Worm (Caenorhabditis elegans): ENCODE measurements around the gene ZK816.3.
A peak's percentile ranks its signal among the peaks of the same experiment; 100 is the strongest.

ZK816.3 gene

ce11 chrX:3304068-3304467 is 44.1 kb upstream of the ZK816.3 start, which contains the start of gene F11D5.7:
Gene F11D5.7 (plus strand): TSS chrX:3304368.
- TF ChIP-seq nhr-12 (tag; optimal IDR thresholded peaks at IDR 0.05) (no peak), snpc-4 (tag; optimal IDR thresholded peaks at IDR 0.05) (no peak)

DNA sequence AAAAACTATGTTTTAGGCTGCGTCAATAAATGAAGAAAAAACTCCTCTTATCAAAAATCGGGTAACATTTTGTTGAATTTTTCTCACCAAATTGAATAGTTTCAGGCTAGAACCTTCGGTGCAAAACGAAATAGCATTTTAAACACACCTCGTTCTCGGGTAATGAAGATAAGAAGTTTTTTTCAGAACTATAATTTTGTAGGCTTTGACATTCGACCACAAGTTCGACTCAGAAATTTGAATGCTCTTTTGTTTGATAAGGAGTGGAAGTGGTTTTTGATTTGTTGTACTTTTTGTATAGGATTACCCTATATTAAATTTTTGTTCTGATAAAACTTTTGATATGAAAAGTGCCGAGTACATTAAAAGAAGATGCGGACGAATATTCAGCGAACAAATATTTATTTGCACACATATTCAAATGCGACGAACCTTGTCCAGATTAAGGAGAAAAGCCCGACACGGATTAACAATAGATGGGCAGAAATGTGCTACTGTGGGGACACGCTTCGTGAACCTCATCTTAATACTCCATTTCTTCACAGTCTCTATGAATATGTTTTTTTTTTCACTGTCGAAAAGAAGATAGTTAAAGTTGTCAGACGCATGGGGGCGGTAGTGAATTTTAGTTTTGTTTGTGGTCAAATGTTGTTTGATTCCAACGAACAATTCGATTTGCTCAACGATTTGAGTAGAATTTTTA is 41.4 kb upstream of the ZK816.3 start:
- TF ChIP-seq sptf-1 (tag; optimal IDR thresholded peaks at IDR 0.05) (no peak), pha-4 (tag; optimal IDR thresholded peaks at IDR 0.05) (peak; percentile 53)

ce11 chrX:3310702-3311101 is 37.5 kb upstream of the ZK816.3 start:
- TF ChIP-seq ham-2 (GFP tag; optimal IDR thresholded peaks at IDR 0.05) (no peak), sptf-1 (tag; optimal IDR thresholded peaks at IDR 0.05) (peak; percentile 44), tbx-8 (GFP tag; optimal IDR thresholded peaks at IDR 0.05) (no peak), snpc-4 (tag; optimal IDR thresholded peaks at IDR 0.05) (no peak), nhr-2 (tag; optimal IDR thresholded peaks at IDR 0.05) (peak; percentile 90), ceh-39 (tag; optimal IDR thresholded peaks at IDR 0.05) (no peak), ceh-43 (GFP tag; optimal IDR thresholded peaks at IDR 0.05) (peak; percentile 63), lin-13 (tag; optimal IDR thresholded peaks at IDR 0.05) (no peak), mls-2 (tag; optimal IDR thresholded peaks at IDR 0.05) (peak; percentile 35), unc-62 (GFP tag; optimal IDR thresholded peaks at IDR 0.05) (no peak), ztf-11 (tag; optimal IDR thresholded peaks at IDR 0.05) (no peak), ces-1 (GFP tag; optimal IDR thresholded peaks at IDR 0.05) (no peak), hlh-1 (tag; optimal IDR thresholded peaks at IDR 0.05) (no peak), unc-39 (tag; optimal IDR thresholded peaks at IDR 0.05) (no peak), drap-1 (GFP tag; optimal IDR thresholded peaks at IDR 0.05) (no peak), mab-5 (tag; optimal IDR thresholded peaks at IDR 0.05) (no peak)

DNA sequence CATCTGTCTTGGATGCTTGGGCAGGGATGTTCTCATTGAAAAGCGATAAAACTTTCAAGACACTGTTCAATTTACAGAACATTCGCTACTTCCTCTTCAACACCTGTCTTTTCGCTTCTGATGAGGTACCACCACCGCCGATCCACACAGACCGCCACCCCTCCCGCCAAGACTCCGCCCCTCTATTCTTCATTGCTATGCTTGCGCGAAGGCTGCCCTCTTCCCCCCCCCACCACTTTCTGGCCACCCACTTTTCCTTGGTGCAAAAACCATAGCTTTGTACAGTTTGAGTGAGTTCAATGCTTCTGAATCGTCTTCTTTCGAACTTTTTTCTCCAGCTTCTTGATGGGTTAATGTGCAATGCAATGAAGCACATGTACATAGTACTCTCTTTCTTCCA is 34.3 kb upstream of the ZK816.3 start:
- TF ChIP-seq ztf-11 (tag; optimal IDR thresholded peaks at IDR 0.05) (no peak), mls-2 (tag; optimal IDR thresholded peaks at IDR 0.05) (peak; percentile 36), ham-2 (GFP tag; optimal IDR thresholded peaks at IDR 0.05) (peak; percentile 57), nhr-76 (tag; optimal IDR thresholded peaks at IDR 0.05) (no peak), sptf-1 (tag; optimal IDR thresholded peaks at IDR 0.05) (peak; percentile 27), ceh-39 (tag; optimal IDR thresholded peaks at IDR 0.05) (no peak), unc-62 (GFP tag; optimal IDR thresholded peaks at IDR 0.05) (no peak), cnd-1 (tag; optimal IDR thresholded peaks at IDR 0.05) (peak; percentile 22), flh-1 (GFP tag; optimal IDR thresholded peaks at IDR 0.05) (no peak), elt-1 (tag; optimal IDR thresholded peaks at IDR 0.05; ENCODE audit: borderline replicate concordance, insufficient read depth) (no peak)

- TF ChIP-seq lin-13 (tag; optimal IDR thresholded peaks at IDR 0.05) (no peak), ces-1 (GFP tag; optimal IDR thresholded peaks at IDR 0.05) (peak; percentile 67)
These were observed 33.2 kb upstream of the ZK816.3 start, which contains the start of gene ddr-2 for ce11 chrX:3315014-3315413. Gene ddr-2 (plus strand): TSS chrX:3315314.

DNA sequence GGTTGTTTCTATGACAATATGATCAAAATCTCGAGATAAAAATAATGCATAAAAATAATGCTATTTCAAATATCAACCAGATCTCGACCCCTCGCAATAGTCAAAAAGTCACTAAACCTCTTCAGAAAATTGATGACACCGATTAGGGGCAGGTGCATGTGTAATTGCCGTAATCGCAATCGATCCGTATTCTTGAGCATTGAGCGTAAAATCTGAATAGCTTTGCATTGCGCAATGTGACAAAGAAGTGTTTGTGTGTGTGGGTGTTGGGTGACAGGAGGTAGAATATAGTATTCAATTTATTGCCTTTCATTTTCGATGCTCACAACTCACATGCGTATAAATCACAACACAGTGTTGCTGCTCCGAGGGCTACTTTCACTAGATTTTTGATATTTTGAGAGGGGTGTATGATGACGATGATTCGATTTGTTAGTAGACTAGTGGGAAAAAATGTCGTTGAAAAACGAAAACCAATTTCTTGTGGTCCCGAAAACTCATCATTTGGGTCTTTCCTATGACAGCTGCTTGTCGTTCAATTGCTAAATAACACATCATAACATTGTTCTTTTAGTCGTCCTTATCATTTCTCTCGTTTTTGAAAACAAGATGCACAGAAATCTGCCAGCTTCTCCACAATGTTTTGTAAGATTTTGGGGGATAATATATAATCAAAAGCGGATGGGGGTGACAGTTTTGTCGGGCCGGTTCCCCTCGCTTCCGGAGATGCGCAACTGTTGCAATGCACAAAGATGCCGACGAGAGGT is 32.1 kb upstream of the ZK816.3 start:
- TF ChIP-seq hlh-1 (tag; optimal IDR thresholded peaks at IDR 0.05), result peak; percentile 75
- TF ChIP-seq blmp-1 (tag; optimal IDR thresholded peaks at IDR 0.05), result no peak
- no peak for TF ChIP-seq ceh-43 (GFP tag; optimal IDR thresholded peaks at IDR 0.05)
- no peak for TF ChIP-seq sptf-1 (tag; optimal IDR thresholded peaks at IDR 0.05)
- TF ChIP-seq bed-3 (GFP tag; optimal IDR thresholded peaks at IDR 0.05), result no peak
- TF ChIP-seq zip-8 (tag; optimal IDR thresholded peaks at IDR 0.05), result peak; percentile 85
- no peak for TF ChIP-seq ceh-83 (GFP tag; optimal IDR thresholded peaks at IDR 0.05)
- no peak for TF ChIP-seq nhr-76 (tag; optimal IDR thresholded peaks at IDR 0.05)
- TF ChIP-seq lin-13 (tag; optimal IDR thresholded peaks at IDR 0.05), result no peak
- no peak for TF ChIP-seq nhr-12 (tag; optimal IDR thresholded peaks at IDR 0.05)
- no peak for TF ChIP-seq drap-1 (GFP tag; optimal IDR thresholded peaks at IDR 0.05)
- TF ChIP-seq nhr-28 (tag; optimal IDR thresholded peaks at IDR 0.05), result no peak
- TF ChIP-seq ces-1 (GFP tag; optimal IDR thresholded peaks at IDR 0.05), result peak; percentile 44
- TF ChIP-seq M03D4.4 (tag; optimal IDR thresholded peaks at IDR 0.05), result no peak
- no peak for TF ChIP-seq lin-32 (GFP tag; optimal IDR thresholded peaks at IDR 0.05)
- peak; percentile 82 for TF ChIP-seq nhr-2 (tag; optimal IDR thresholded peaks at IDR 0.05)
- TF ChIP-seq flh-1 (GFP tag; optimal IDR thresholded peaks at IDR 0.05), result no peak
- no peak for TF ChIP-seq cnd-1 (tag; optimal IDR thresholded peaks at IDR 0.05)
- no peak for TF ChIP-seq ham-2 (GFP tag; optimal IDR thresholded peaks at IDR 0.05)
- TF ChIP-seq ztf-11 (tag; optimal IDR thresholded peaks at IDR 0.05), result no peak
- no peak for TF ChIP-seq snpc-4 (tag; optimal IDR thresholded peaks at IDR 0.05)
- TF ChIP-seq mep-1 (tag; optimal IDR thresholded peaks at IDR 0.05), result no peak
- TF ChIP-seq unc-39 (tag; optimal IDR thresholded peaks at IDR 0.05), result no peak
- TF ChIP-seq ceh-39 (tag; optimal IDR thresholded peaks at IDR 0.05), result no peak
- peak; percentile 84 for TF ChIP-seq elt-1 (tag; optimal IDR thresholded peaks at IDR 0.05; ENCODE audit: borderline replicate concordance, insufficient read depth)
- no peak for TF ChIP-seq sem-2 (GFP tag; optimal IDR thresholded peaks at IDR 0.05)

Measured in whole organism, mixed stage, embryonic.